Fruit fly (Drosophila melanogaster) Kc167 (cell line): ENCODE results near the gene cl.

Experiments used
- Myc ChIP-seq: fragments of >200 bp; optimal IDR thresholded peaks from 2 replicates; lab custom pipeline; 2017; ENCODE audit warnings: missing external identifiers
- Sin3A ChIP-seq: fragments of >200 bp; optimal IDR thresholded peaks from 2 replicates; lab custom pipeline; 2018; ENCODE audit warnings: missing external identifiers
- h ChIP-seq: fragments of >200 bp; optimal IDR thresholded peaks from 3 replicates; lab custom pipeline; 2018; ENCODE audit warnings: missing external identifiers
- insv ChIP-seq: fragments of >200 bp; optimal IDR thresholded peaks from 3 replicates; lab custom pipeline; 2018; ENCODE audit warnings: missing external identifiers
- psq ChIP-seq: fragments of >200 bp; optimal IDR thresholded peaks from 2 replicates; lab custom pipeline; 2017; ENCODE audit warnings: missing external identifiers
- ttk ChIP-seq: sonication (Bioruptor generic); optimal IDR thresholded peaks from 2 replicates; lab custom pipeline; 2017; ENCODE audit warnings: missing external identifiers

- TF ChIP-seq insv (lab: Kevin White, UChicago) (no peak), ttk (lab: Kevin White, UChicago) (no peak), psq (lab: Kevin White, UChicago) (no peak), h (lab: Kevin White, UChicago) (no peak), Myc (lab: Kevin White, UChicago) (no peak), Sin3A (lab: Kevin White, UChicago) (no peak)
Observed at dm6 chr2L:5491220-5491619, 28.7 kb upstream of the cl start.
